Fruit fly (Drosophila melanogaster) S2 (cell line): ENCODE measurements around the gene eIF3i.

Source experiments
- CG8478 ChIP-seq: fragments of >200 bp; optimal IDR thresholded peaks from 2 replicates; lab custom pipeline; 2018
- CTCF ChIP-seq, 2 experiments: fragments of >200 bp; optimal IDR thresholded peaks; 2 replicates each; lab custom pipeline; 2018

The eIF3i gene

DNA sequence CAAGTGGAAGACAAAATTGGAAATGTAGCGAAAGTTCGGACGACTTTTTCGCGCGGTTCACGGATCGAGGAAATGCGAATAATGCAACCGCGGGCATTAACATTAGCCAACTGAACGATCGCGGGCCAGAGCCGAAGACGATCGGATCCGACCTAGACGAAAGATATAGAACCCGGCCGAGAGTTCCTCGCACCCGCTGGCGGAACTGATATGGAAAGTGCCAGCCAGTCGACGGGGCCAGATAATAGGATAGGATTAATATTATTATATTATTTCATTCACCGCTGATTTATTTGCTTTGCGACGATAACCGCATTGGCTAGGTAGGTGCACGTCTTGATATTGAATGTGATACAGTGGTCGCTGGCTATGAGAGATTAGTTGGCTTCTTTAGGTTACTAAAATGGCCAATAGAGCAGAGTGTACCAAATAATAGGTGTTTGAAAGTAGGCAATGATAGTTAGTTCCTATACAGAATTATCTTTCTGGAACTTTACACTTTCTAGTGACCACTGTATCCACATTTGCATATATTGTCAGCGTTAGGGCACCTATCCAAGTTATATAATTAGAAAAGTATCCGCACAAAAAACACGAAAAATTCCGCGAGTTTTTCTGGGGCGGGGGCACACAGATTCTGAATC lies 31.9 kb upstream of the eIF3i start:
- TF ChIP-seq CTCF (optimal IDR thresholded peaks at IDR 0.05; lab: Kevin White, UChicago) (no peak), CG8478 (lab: Kevin White, UChicago) (no peak)

DNA sequence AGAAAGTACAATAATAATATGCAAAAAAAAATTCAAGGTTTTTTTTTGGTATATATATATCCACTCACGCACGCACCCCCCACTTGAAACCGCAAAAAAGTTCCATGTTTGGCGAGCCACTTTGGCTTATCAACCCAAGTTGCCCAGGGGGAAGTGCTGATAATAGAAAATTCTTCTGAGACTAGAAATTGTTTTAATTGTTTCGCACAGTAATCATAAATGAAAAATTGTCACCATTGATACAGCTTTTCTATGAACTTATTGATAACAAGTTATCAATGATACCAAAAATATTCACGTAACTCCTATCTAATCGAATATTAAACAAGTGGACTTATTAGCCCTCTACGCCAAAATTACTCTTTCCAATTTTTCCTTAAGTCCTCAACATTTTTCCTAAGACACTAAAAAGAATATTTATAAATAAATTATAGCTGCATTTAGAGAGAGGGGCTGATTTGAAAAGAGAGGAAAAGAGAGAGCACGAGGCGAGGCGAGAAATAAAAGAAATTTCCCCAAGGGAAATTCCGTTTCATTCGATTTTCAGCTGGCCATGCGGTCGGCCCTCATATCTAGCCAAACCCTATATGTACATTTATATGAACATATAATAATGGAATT lies 31.1 kb upstream of the eIF3i start:
- TF ChIP-seq CTCF (optimal IDR thresholded peaks at IDR 0.05; lab: Kevin White, UChicago): no peak
- no peak for TF ChIP-seq CG8478 (lab: Kevin White, UChicago)

DNA sequence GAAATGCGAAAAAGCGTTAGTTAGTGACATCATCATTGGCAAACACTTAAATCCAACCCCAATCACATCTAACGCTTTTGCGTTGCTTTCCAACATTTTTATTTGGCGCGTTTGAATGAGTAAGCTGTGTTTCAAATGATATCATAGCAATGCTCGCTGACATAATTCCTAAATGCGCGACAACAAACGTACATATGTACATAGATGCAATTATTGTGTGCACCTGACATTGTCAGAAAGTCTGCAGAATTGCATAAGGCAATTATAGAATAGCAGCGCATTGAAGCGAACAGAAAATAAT lies 30.6 kb upstream of the eIF3i start:
- TF ChIP-seq CTCF (optimal IDR thresholded peaks at IDR 0.05; lab: Kevin White, UChicago): no peak
- TF ChIP-seq CG8478 (lab: Kevin White, UChicago): no peak

DNA sequence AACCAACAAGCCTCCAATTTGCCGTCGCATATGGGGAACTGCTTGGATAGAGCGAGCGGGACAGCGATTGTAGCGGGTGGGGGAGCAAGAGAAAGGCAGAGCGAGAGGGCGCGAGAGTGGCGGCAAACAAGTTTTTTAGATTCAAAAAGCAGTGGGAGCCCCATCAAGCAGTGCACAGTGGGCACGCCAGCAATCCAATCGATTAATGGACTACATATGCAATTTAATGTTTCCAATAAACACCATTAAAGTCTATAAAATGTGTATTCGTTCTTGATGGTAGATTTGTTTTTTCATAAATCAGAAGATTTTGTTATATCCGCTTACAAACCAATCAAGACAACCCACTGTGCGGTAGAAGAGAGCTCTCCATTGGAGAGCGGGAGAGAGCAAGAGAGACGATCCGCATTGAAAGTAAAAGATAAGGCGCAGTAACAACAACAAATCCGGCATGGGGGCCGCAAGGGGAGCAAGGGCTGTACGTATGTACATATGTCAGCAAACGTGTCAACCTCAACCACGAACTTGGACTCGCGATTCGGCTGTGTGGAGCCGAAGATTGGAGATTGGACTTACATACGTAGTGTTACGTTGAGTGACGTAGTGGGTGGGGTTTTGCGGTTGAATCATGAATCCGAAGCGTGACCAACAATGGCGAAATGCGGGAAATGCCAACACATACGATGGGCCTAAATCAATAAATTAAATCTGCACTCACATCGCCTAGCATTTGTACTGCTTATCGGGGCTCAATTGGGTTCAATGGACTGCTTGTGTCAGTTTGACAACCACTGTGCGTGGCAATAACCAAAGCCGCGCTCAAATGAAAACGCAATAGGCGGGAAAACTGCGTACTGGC lies 30.1 kb upstream of the eIF3i start:
- TF ChIP-seq CTCF (optimal IDR thresholded peaks at IDR 0.05; lab: Kevin White, UChicago): peak; percentile 40 to 43
- no peak for TF ChIP-seq CG8478 (lab: Kevin White, UChicago)

DNA sequence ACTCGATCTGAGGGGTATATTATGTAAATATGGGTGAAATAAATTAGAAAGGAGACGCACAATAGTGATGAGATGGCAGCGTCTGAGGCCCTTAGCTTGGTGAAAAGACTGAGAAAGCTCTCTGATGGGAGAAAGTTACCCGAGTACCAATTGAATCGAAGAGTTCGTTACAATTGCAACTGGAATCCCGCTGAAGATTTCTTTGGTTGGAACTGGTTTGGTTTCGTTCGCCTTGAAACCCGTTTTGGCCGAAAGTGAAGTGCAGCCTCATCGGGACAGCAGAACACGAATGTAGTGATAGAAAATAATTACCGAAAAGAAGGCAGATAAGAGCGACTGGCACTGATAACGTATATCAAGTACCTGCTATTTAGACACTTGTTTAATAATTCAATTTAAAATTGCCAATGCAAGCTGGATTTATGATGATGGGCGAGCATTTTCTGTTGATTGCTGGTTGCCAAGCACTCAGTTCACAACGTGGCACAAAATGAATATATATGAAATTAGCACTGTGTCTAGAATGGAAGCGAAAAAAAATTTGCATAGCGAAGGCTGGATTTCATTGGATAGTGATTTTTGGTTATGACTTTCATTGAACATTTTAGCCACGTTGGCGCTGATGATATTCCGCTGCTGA lies 28.8 kb upstream of the eIF3i start:
- no peak for TF ChIP-seq CG8478 (lab: Kevin White, UChicago)
- no peak for TF ChIP-seq CTCF (optimal IDR thresholded peaks at IDR 0.05; lab: Kevin White, UChicago)

DNA sequence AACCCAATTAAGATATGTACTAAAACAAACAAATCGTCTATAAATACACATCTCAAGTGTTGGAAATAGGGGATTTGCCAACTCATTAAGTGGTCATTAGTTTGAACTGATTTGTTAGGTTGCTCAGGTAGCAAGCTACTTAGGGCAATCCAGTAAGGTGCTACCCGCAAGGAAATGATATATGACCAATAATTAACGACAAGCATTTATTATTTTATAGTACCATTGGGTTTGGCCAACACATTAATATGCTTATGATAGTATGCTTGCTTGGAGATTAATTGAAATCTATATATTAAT lies 28.2 kb upstream of the eIF3i start:
- no peak for TF ChIP-seq CTCF (optimal IDR thresholded peaks at IDR 0.05; lab: Kevin White, UChicago)
- TF ChIP-seq CG8478 (lab: Kevin White, UChicago): no peak

DNA sequence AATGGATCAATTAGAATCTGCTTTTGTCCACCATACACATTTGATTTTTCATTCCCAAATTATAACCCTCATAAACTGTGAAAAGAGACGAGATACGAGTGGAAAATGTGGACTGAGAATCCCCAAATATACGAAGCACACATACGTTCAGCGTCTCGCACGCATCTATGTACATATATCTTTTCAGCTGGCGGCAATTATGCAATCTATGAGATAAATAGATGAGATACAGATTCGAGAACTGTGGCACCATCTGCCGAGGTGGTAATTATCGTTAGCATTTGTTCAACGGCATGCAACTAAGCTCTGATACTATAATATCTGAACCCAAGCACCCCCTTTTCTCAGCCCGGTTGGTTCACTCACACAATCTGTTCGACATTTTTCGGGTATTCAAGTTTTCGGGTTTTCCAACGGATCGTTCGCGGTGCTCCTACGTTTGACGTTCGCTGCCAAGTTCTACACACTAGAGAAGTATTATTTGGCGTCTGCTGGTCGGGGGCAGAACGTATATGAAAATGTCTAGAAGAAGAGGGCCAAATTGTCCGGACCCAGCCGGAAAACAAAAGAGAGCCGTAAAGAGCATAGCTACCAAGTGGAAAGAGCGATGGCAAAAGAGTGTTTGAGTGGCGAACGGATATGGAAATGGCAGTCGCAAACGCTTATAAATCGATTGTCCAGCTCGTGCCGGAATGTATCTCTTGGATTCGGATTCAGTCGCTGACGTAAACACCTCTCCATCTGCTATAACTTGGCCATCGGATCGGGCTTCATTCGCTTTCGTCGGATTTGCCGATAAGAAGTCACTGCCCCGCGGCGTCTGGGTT lies 27.6 kb upstream of the eIF3i start:
- TF ChIP-seq CG8478 (lab: Kevin White, UChicago): no peak
- TF ChIP-seq CTCF (optimal IDR thresholded peaks at IDR 0.05; lab: Kevin White, UChicago): no peak

DNA sequence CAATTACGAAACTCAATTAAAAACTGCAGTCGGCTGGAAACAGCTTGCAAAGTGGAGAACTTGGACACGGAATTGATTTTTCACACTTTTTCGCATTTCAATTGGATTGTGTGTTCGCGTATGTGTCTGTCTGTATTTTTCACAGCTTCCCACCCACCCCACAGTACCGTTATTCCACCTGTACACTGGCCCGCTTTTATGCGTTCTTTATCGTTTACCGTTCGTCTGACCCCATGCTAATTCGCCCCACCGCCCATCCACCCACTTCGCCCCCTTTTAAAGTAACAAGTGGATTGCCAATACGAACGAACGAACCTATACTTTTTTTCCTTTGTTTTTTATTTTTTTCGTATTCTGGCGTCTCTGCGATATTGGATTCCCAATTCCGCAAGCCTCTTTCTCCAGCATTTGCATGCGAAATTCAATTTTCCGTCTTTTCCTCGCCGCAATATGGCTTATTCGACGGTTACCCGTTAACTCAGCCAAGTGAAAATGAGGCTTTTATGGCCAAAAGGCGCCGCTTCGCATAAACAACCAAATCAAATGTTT lies 14.6 kb upstream of the eIF3i start:
- TF ChIP-seq CTCF (optimal IDR thresholded peaks at IDR 0.05; lab: Kevin White, UChicago): no peak
- TF ChIP-seq CG8478 (lab: Kevin White, UChicago): no peak

DNA sequence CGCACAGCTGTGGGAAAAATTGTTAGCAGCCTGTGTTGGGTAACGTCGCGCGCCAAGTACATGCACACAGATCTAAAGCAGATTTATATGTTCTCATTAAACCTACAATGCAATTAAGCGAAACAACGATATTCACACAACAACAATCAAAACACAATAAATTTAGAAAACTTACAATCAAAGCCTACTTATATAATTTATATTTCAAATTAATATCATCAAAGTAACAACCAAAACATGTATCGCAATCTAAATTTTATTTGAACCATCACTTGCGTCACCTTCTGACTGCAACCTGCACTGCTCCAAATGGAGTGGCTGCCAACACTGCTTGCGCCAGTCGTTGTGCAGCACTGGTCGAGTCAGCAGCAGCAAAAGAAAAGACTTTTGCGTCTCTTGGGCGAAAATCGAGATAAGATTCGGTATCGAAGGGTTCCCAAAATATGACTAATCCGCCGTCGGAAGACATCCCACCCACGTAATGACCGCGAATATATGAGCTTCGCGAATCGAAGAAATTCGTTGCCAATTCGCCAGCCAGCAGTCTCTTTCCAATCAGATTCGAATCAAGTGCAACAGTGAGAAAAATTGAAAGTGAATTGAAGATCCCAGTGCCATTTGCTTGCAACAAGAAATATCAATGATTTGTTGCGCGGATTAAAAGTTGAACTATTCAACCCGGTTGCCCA lies 13.8 kb upstream of the eIF3i start, which contains the start of the genes CG8892 and CG34126:
CG8892 (minus strand) TSS at position 315 of the 689 bp plus-strand sequence.
CG34126 (plus strand) TSS at position 337 of the 689 bp plus-strand sequence.
- TF ChIP-seq CTCF (optimal IDR thresholded peaks at IDR 0.05; lab: Kevin White, UChicago): no peak
- TF ChIP-seq CG8478 (lab: Kevin White, UChicago): no peak

DNA sequence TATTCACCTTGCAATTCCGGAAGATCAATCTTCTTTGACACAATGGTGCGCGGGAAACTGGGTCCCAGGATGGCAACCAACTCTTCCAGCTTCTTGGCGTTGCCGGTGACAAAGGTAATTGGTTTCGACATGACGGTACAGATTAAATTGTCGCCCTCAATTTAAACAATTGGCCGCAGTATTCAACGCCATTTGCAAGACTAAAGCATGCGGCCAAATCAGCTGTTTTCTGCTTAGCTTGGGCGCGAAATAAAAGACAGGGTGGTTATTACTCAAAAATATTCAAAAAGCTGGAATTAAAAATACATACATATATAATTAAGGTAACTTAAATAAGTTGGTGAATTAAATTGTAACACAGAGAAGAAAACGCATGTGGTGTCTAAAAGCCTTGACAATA lies 11.6 kb upstream of the eIF3i start, which contains the start of gene CG8891:
CG8891 (minus strand) TSS at position 242 of the 400 bp plus-strand sequence.
- TF ChIP-seq CTCF (optimal IDR thresholded peaks at IDR 0.05; lab: Kevin White, UChicago) (no peak), CG8478 (lab: Kevin White, UChicago) (no peak)

DNA sequence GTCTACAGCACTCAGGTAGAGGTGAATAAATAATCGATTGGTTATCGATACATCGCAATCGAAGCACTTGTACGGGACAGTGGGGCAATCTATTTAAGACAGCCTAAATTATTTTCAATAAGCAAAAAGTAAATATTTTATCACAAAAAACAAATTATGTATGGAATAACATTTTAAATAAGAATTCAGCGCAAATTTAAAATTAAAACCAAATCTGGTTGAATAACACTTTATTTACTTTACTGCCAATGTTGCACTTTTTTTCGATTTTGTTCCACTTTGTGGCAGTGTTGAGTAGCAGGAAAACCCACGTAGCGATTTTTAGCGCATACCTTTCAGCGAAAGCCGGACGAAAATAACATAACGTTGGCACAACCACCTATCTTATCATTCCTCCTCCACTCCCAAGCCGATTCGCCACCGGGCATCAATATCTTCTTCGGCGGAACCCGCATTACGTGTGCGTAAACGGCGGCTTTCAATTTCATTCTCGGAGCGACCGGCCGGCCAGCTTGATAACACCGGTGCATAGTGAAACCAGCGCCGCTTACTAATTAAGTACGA lies 9.5 kb upstream of the eIF3i start, which contains the start of the genes Gmd and CG3792:
Gmd (minus strand) TSS at position 36 of the 564 bp plus-strand sequence.
CG3792 (plus strand) TSS at position 325 of the 564 bp plus-strand sequence.
- no peak for TF ChIP-seq CTCF (optimal IDR thresholded peaks at IDR 0.05; lab: Kevin White, UChicago)
- TF ChIP-seq CG8478 (lab: Kevin White, UChicago): no peak

DNA sequence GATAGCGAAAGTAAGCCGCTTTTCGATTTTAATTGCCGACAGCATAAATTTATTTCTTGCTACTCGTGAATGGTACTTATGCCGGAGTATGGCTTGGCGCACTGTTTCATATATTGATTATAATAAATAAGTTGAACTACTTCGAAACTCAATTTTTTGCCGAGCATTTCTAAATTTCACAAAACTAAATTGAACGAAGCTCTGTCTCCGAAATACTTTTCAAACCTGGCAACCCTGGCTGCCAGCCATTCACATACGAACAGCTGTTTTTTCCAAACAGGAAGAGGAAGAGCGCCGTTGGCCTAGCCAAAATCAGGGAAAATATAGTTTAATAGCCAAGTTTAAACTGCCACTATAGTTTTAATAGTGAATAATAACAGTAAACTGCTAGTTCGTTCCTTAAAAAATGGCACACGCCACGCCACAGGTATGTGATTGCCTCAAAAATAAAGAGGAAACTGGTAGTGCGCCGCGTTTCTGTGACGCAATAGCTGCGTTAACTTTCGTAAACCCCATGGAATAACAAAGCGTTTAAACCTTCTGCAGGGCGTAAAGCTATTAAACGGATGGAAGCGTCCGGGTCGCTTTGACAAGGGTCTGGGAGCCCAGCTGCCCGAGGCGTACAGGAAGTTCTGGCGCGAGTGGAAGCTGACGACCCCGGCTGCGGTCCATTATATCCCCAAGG lies 6.3 kb upstream of the eIF3i start, which contains the start of gene mRpL28:
mRpL28 (plus strand) TSS at position 246 of the 685 bp plus-strand sequence.
- TF ChIP-seq CG8478 (lab: Kevin White, UChicago) (no peak), CTCF (optimal IDR thresholded peaks at IDR 0.05; lab: Kevin White, UChicago) (no peak)
